Worm (Caenorhabditis elegans) whole organism, L4 larva: ENCODE data around the gene egl-3.

Source experiments
- F37D6.2 ChIP-seq: sonication (generic microtip); optimal IDR thresholded peaks from 2 replicates; lab custom pipeline; 2016; ENCODE audit warnings: mild to moderate bottlenecking, missing genetic modification characterization, missing compliant biosample characterization
- R02D3.7 ChIP-seq: fragments of 150-350 bp; sonication (generic microtip); optimal IDR thresholded peaks from 3 replicates; lab custom pipeline; 2014; ENCODE audit warnings: missing biosample characterization, missing genetic modification characterization
- Y5F2A.4 ChIP-seq: fragments of 200-800 bp; sonication (Bioruptor generic); optimal IDR thresholded peaks from 2 replicates; lab custom pipeline; 2018; ENCODE audit warnings: mild to moderate bottlenecking, missing genetic modification characterization, missing compliant biosample characterization
- Y75B8A.6 ChIP-seq: fragments of 200-800 bp; sonication (Bioruptor generic); IDR thresholded peaks from 2 replicates; pipeline ENCODE4 v1.3.6; 2022; ENCODE audit warnings: missing genetic modification reagents, missing genetic modification characterization, missing compliant biosample characterization
- aly-2 ChIP-seq: sonication (generic microtip); optimal IDR thresholded peaks from 2 replicates; lab custom pipeline; 2018; ENCODE audit warnings: missing biosample characterization, missing genetic modification characterization
- arid-1 ChIP-seq: fragments of 200-800 bp; sonication (Bioruptor generic); conservative IDR thresholded peaks from 2 replicates; pipeline ENCODE4 v1.3.6; 2022; ENCODE audit warnings: missing genetic modification reagents, missing genetic modification characterization, missing compliant biosample characterization
- ctbp-1 ChIP-seq: fragments of 200-800 bp; sonication (Bioruptor generic); IDR thresholded peaks from 2 replicates; pipeline ENCODE4 v1.3.6; 2022; ENCODE audit warnings: missing genetic modification reagents, missing genetic modification characterization, missing compliant biosample characterization
- daf-12 ChIP-seq: fragments of 150-350 bp; optimal IDR thresholded peaks from 2 replicates; lab custom pipeline; 2014; ENCODE audit warnings: missing biosample characterization, missing genetic modification reagents, missing genetic modification characterization
- daf-19 ChIP-seq: fragments of 200-800 bp; sonication (Bioruptor generic); conservative IDR thresholded peaks from 2 replicates; pipeline ENCODE4 v1.3.6; 2022; ENCODE audit warnings: missing genetic modification characterization, missing compliant biosample characterization
- daf-8 ChIP-seq: fragments of 200-800 bp; sonication (Bioruptor generic); IDR thresholded peaks from 2 replicates; pipeline ENCODE4 v1.3.6; 2022; ENCODE audit warnings: missing genetic modification characterization, missing compliant biosample characterization
- dmd-6 ChIP-seq: fragments of 200-800 bp; sonication (Bioruptor generic); IDR thresholded peaks from 2 replicates; pipeline ENCODE4 v1.3.6; 2022; ENCODE audit warnings: missing genetic modification reagents, missing genetic modification characterization, missing compliant biosample characterization
- dmd-8 ChIP-seq: fragments of 200-800 bp; sonication (Bioruptor generic); IDR thresholded peaks from 2 replicates; pipeline ENCODE4 v1.3.6; 2022; ENCODE audit warnings: missing genetic modification characterization, missing compliant biosample characterization
- dpl-1 ChIP-seq: fragments of 150-350 bp; optimal IDR thresholded peaks from 2 replicates; lab custom pipeline; 2014; ENCODE audit warnings: missing biosample characterization, missing genetic modification reagents, missing genetic modification characterization
- jun-1 ChIP-seq: fragments of 150-350 bp; optimal IDR thresholded peaks from 2 replicates; lab custom pipeline; 2014; ENCODE audit warnings: missing biosample characterization, missing genetic modification reagents, missing genetic modification characterization
- madf-9 ChIP-seq: fragments of 200-800 bp; sonication (Bioruptor generic); conservative IDR thresholded peaks from 2 replicates; pipeline ENCODE4 v1.3.6; 2022; ENCODE audit warnings: missing genetic modification reagents, missing genetic modification characterization, missing compliant biosample characterization
- mes-2 ChIP-seq: sonication (generic microtip); optimal IDR thresholded peaks from 2 replicates; lab custom pipeline; 2016; ENCODE audit warnings: missing genotype, mild to moderate bottlenecking, missing genetic modification characterization, missing compliant biosample characterization; ENCODE audit not compliant: poor library complexity, severe bottlenecking
- mxl-3 ChIP-seq: fragments of 200-800 bp; sonication (Bioruptor generic); optimal IDR thresholded peaks from 2 replicates; lab custom pipeline; 2018; ENCODE audit warnings: mild to moderate bottlenecking, missing genetic modification characterization, missing compliant biosample characterization
- nhr-102 ChIP-seq: sonication (generic microtip); optimal IDR thresholded peaks from 2 replicates; lab custom pipeline; 2016; ENCODE audit warnings: mild to moderate bottlenecking, missing genetic modification characterization, moderate library complexity, missing compliant biosample characterization
- nhr-111 ChIP-seq: fragments of 200-800 bp; sonication (Bioruptor generic); optimal IDR thresholded peaks from 2 replicates; lab custom pipeline; 2018; ENCODE audit warnings: mild to moderate bottlenecking, missing genetic modification characterization, missing compliant biosample characterization
- nhr-42 ChIP-seq: fragments of 200-800 bp; sonication (Bioruptor generic); IDR thresholded peaks from 2 replicates; pipeline ENCODE4 v1.3.6; 2022; ENCODE audit warnings: missing genetic modification characterization, missing compliant biosample characterization
- nhr-6 ChIP-seq: fragments of 150-350 bp; optimal IDR thresholded peaks from 2 replicates; lab custom pipeline; 2014; ENCODE audit warnings: missing biosample characterization, missing genetic modification characterization
- nhr-77 ChIP-seq: fragments of 150-350 bp; optimal IDR thresholded peaks from 2 replicates; lab custom pipeline; 2014; ENCODE audit warnings: missing biosample characterization, missing genetic modification characterization
- pqm-1 ChIP-seq: sonication (generic microtip); optimal IDR thresholded peaks from 2 replicates; lab custom pipeline; 2017; ENCODE audit warnings: missing biosample characterization, missing genetic modification characterization
- sdz-12 ChIP-seq: fragments of 200-800 bp; sonication (Bioruptor generic); optimal IDR thresholded peaks from 2 replicates; lab custom pipeline; 2018; ENCODE audit warnings: mild to moderate bottlenecking, missing genetic modification characterization, missing compliant biosample characterization
- snpc-1.2 ChIP-seq: fragments of 200-800 bp; sonication (Bioruptor generic); IDR thresholded peaks from 2 replicates; pipeline ENCODE4 v1.3.6; 2022; ENCODE audit warnings: missing genetic modification reagents, missing genetic modification characterization, missing compliant biosample characterization
- snpc-4 ChIP-seq: fragments of 150-350 bp; optimal IDR thresholded peaks from 2 replicates; lab custom pipeline; 2014; ENCODE audit warnings: missing biosample characterization, missing genetic modification characterization
- spr-3 ChIP-seq: fragments of 200-800 bp; sonication (Bioruptor generic); optimal IDR thresholded peaks from 2 replicates; lab custom pipeline; 2018; ENCODE audit warnings: mild to moderate bottlenecking, missing genetic modification characterization, missing compliant biosample characterization
- vab-7 ChIP-seq: fragments of 200-800 bp; sonication (Bioruptor generic); IDR thresholded peaks from 2 replicates; pipeline ENCODE4 v1.3.6; 2022; ENCODE audit warnings: missing genetic modification reagents, missing genetic modification characterization, missing compliant biosample characterization
- zag-1 ChIP-seq: fragments of 150-350 bp; optimal IDR thresholded peaks from 2 replicates; lab custom pipeline; 2014; ENCODE audit warnings: missing biosample characterization, missing genetic modification characterization
- zip-11 ChIP-seq: fragments of 200-800 bp; sonication (Bioruptor generic); IDR thresholded peaks from 2 replicates; pipeline ENCODE4 v1.3.6; 2022; ENCODE audit warnings: missing genetic modification characterization, missing compliant biosample characterization
- ztf-11 ChIP-seq: fragments of 150-350 bp; optimal IDR thresholded peaks from 2 replicates; lab custom pipeline; 2014; ENCODE audit warnings: missing biosample characterization, missing genetic modification characterization

Gene egl-3

DNA sequence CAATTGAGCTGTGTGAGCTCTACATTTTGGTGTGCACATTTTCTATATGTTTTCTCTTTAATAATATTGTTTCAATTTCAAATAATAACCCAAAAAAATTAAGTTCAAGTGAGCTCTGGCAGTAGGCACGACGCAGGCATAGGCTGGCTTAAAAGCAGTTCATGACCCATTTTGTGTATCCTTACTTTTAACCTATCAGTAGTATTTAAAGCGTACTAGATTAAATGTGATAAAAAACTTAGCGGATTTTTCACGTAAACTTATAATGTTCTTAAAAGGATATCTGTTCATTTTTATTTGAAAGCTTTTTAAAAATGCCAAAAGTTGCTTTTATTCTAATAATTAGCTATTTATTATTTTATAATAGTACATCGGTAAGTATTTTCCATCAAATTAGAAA, 50.2 kb downstream of the egl-3 start, which contains the start of gene C08B6.6:
Gene C08B6.6 (plus strand): TSS at position 301 of the 400 bp plus-strand sequence.
- TF ChIP-seq snpc-1.2 (GFP tag; lab: Robert Waterston, UW) (no peak), snpc-4 (tag; lab: Kevin White, UChicago) (no peak), arid-1 (GFP tag; lab: Robert Waterston, UW) (no peak), sdz-12 (GFP tag; lab: Kevin White, UChicago) (no peak), daf-19 (GFP tag; lab: Robert Waterston, UW) (no peak), daf-8 (GFP tag; lab: Robert Waterston, UW) (no peak), nhr-77 (no peak), zag-1 (no peak), pqm-1 (tag; lab: Kevin White, UChicago) (no peak), dmd-8 (GFP tag; lab: Robert Waterston, UW) (no peak), vab-7 (no peak), jun-1 (tag; lab: Kevin White, UChicago) (no peak), daf-12 (tag; lab: Kevin White, UChicago) (no peak), dpl-1 (GFP tag; lab: Kevin White, UChicago) (no peak)

DNA sequence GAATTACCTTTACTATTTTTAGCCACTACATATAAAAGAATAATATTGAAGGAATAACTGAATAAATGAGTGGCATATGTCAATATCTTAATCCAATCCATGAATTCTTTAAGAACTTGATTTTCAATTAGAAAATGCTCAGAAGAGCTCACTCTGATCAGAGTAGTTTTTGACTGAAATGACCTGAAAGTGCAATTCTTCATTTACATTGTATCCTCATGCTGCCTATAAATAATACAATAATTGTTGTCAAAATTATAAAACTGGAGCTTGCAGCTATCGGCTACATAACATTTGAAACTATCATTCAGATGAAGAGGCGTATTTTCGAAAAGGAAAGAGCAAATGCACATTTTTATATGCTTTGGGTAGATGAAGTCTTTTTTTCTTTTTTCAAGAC, 50.9 kb downstream of the egl-3 start, which contains the start of gene srxa-19:
Gene srxa-19 (minus strand): TSS at position 101 of the 400 bp plus-strand sequence.
- no peak for TF ChIP-seq Y5F2A.4 (GFP tag; lab: Kevin White, UChicago)
- TF ChIP-seq Y75B8A.6 (GFP tag; lab: Robert Waterston, UW), result no peak
- TF ChIP-seq spr-3 (GFP tag; lab: Kevin White, UChicago), result no peak
- TF ChIP-seq ctbp-1 (GFP tag; lab: Robert Waterston, UW), result no peak
- no peak for TF ChIP-seq snpc-1.2 (GFP tag; lab: Robert Waterston, UW)
- no peak for TF ChIP-seq nhr-42 (GFP tag; lab: Robert Waterston, UW)
- TF ChIP-seq F37D6.2 (tag; lab: Kevin White, UChicago), result no peak
- no peak for TF ChIP-seq mxl-3 (GFP tag; lab: Kevin White, UChicago)
- no peak for TF ChIP-seq daf-8 (GFP tag; lab: Robert Waterston, UW)
- TF ChIP-seq nhr-102 (tag; lab: Kevin White, UChicago), result no peak
- no peak for TF ChIP-seq nhr-111
- no peak for TF ChIP-seq jun-1 (tag; lab: Kevin White, UChicago)

DNA sequence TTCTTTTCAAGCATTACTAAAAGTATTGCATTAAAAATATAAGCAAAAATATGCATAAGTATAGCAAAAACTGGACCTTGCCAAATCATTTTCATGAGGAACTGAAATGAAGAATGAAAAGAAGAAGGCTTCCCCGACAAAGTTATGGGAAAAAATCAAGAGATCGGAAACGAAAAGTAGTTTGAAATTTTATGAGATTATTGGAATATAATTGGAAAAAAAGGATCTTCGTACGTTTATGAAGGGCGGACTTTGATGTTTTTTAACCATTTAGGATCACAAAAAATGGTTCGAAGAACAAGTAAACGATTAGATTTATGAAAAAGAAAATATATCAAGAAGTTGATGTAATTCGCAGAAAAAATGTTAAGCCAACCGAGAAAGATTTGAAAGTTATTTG, 52.7 kb downstream of the egl-3 start, which contains the start of gene srxa-18:
Gene srxa-18 (minus strand): TSS at position 100 of the 400 bp plus-strand sequence.
- TF ChIP-seq daf-8 (GFP tag; lab: Robert Waterston, UW) (no peak), ztf-11 (no peak), mes-2 (no peak), zip-11 (GFP tag; lab: Robert Waterston, UW) (no peak), snpc-4 (tag; lab: Kevin White, UChicago) (no peak), Y5F2A.4 (GFP tag; lab: Kevin White, UChicago) (no peak), aly-2 (tag; lab: Kevin White, UChicago) (no peak), madf-9 (GFP tag; lab: Robert Waterston, UW) (no peak), R02D3.7 (no peak), nhr-6 (tag; lab: Kevin White, UChicago) (no peak), dmd-6 (GFP tag; lab: Robert Waterston, UW) (no peak)
- TF ChIP-seq, all 104 proteins: peak for 0
